Fruit fly (Drosophila melanogaster) whole organism, embryonic: ENCODE results near the gene CG5793.
A peak's percentile ranks its signal among the peaks of the same experiment; 100 is the strongest.

Source experiments
- Adf1 ChIP-seq: fragments of 200-800 bp; sonication (Bioruptor generic); IDR thresholded peaks from 2 replicates; pipeline ENCODE4 v1.3.6; 2022; ENCODE audit warnings: missing biosample characterization, missing genetic modification characterization
- Atf6 ChIP-seq: fragments of 200-800 bp; sonication (Bioruptor generic); IDR thresholded peaks from 2 replicates; pipeline ENCODE4 v1.3.6; 2022; ENCODE audit warnings: missing biosample characterization, missing genetic modification characterization
- CG10267 ChIP-seq: fragments of 200-800 bp; sonication (Bioruptor generic); optimal IDR thresholded peaks from 2 replicates; lab custom pipeline; 2018; ENCODE audit warnings: missing biosample characterization, mild to moderate bottlenecking, missing genetic modification characterization, moderate library complexity
- CG10321 ChIP-seq: fragments of 200-800 bp; sonication (Bioruptor generic); IDR thresholded peaks from 2 replicates; pipeline ENCODE4 v1.3.6; 2022; ENCODE audit warnings: missing biosample characterization, missing genetic modification characterization
- CG10654 ChIP-seq: fragments of 200-800 bp; sonication (Bioruptor generic); optimal IDR thresholded peaks from 2 replicates; lab custom pipeline; 2016; ENCODE audit warnings: missing biosample characterization, missing genetic modification characterization
- CG1233 ChIP-seq: fragments of 200-800 bp; sonication (Bioruptor generic); optimal IDR thresholded peaks from 4 replicates; lab custom pipeline; 2018; ENCODE audit warnings: missing biosample characterization, mild to moderate bottlenecking, missing genetic modification characterization
- CG15514 ChIP-seq: fragments of 200-800 bp; sonication (Bioruptor generic); optimal IDR thresholded peaks from 3 replicates; lab custom pipeline; 2017; ENCODE audit warnings: missing biosample characterization, missing genetic modification characterization, mild to moderate bottlenecking, moderate library complexity, missing genetic modification reagents
- CG17186 ChIP-seq: fragments of 200-800 bp; sonication (Bioruptor generic); optimal IDR thresholded peaks from 3 replicates; lab custom pipeline; 2017; ENCODE audit warnings: missing biosample characterization, missing genetic modification reagents, missing genetic modification characterization
- CG17328 ChIP-seq: fragments of 200-800 bp; sonication (Bioruptor generic); IDR thresholded peaks from 2 replicates; pipeline ENCODE4 v1.3.6; 2022; ENCODE audit warnings: missing biosample characterization, missing genetic modification characterization
- CG17359 ChIP-seq: fragments of 200-800 bp; sonication (Bioruptor generic); optimal IDR thresholded peaks from 3 replicates; lab custom pipeline; 2018; ENCODE audit warnings: missing biosample characterization, mild to moderate bottlenecking, missing genetic modification characterization, moderate library complexity
- CG17568 ChIP-seq: fragments of 200-800 bp; sonication (Bioruptor generic); optimal IDR thresholded peaks from 2 replicates; lab custom pipeline; 2018; ENCODE audit warnings: missing biosample characterization, mild to moderate bottlenecking, missing genetic modification characterization, moderate library complexity
- CG17802 ChIP-seq: fragments of 200-800 bp; sonication (Bioruptor generic); optimal IDR thresholded peaks from 2 replicates; lab custom pipeline; 2018; ENCODE audit warnings: missing biosample characterization, mild to moderate bottlenecking, missing genetic modification characterization, moderate library complexity
- CG18476 ChIP-seq: fragments of 200-800 bp; sonication (Bioruptor generic); optimal IDR thresholded peaks from 2 replicates; lab custom pipeline; 2016; ENCODE audit warnings: missing biosample characterization, mild to moderate bottlenecking, missing genetic modification characterization
- CG18619 ChIP-seq: fragments of 200-800 bp; sonication (Bioruptor generic); optimal IDR thresholded peaks from 3 replicates; lab custom pipeline; 2017; ENCODE audit warnings: missing biosample characterization, mild to moderate bottlenecking, missing genetic modification characterization
- CG32772 ChIP-seq: fragments of 200-800 bp; sonication (Bioruptor generic); IDR thresholded peaks from 2 replicates; pipeline ENCODE4 v1.3.6; 2022; ENCODE audit warnings: missing biosample characterization, missing genetic modification characterization
- CG34376 ChIP-seq: fragments of 200-800 bp; sonication (Bioruptor generic); optimal IDR thresholded peaks from 2 replicates; lab custom pipeline; 2018; ENCODE audit warnings: missing biosample characterization, mild to moderate bottlenecking, missing genetic modification characterization
- CG4854 ChIP-seq: fragments of 200-800 bp; sonication (Bioruptor generic); optimal IDR thresholded peaks from 2 replicates; lab custom pipeline; 2016; ENCODE audit warnings: missing biosample characterization, missing genetic modification characterization, inconsistent platforms
- CG5245 ChIP-seq: fragments of 200-800 bp; sonication (Bioruptor generic); optimal IDR thresholded peaks from 3 replicates; lab custom pipeline; 2016; ENCODE audit warnings: missing biosample characterization, missing genetic modification characterization
- CG7271 ChIP-seq: fragments of 200-800 bp; sonication (Bioruptor generic); optimal IDR thresholded peaks from 2 replicates; lab custom pipeline; 2018; ENCODE audit warnings: missing biosample characterization, mild to moderate bottlenecking, missing genetic modification characterization, moderate library complexity
- Deaf1 ChIP-seq: fragments of 200-800 bp; optimal IDR thresholded peaks from 3 replicates; lab custom pipeline; 2019; ENCODE audit warnings: missing biosample characterization, mild to moderate bottlenecking, missing genetic modification characterization, moderate library complexity
- Ets65A ChIP-seq: fragments of 200-800 bp; sonication (Bioruptor generic); peaks from one replicate; lab custom pipeline; 2016; ENCODE audit warnings: missing biosample characterization, missing genetic modification characterization
- Fer3 ChIP-seq: fragments of 200-800 bp; sonication (Bioruptor generic); optimal IDR thresholded peaks from 2 replicates; lab custom pipeline; 2018; ENCODE audit warnings: missing biosample characterization, mild to moderate bottlenecking, missing genetic modification characterization, moderate library complexity
- Hmx ChIP-seq: fragments of 200-800 bp; sonication (Bioruptor generic); optimal IDR thresholded peaks from 2 replicates; lab custom pipeline; 2016; ENCODE audit warnings: missing biosample characterization, missing genetic modification characterization
- Kr ChIP-seq: fragments of 200-800 bp; sonication (Bioruptor generic); optimal IDR thresholded peaks from 2 replicates; lab custom pipeline; 2017; ENCODE audit warnings: missing biosample characterization, mild to moderate bottlenecking, missing genetic modification characterization
- NK7.1 ChIP-seq: fragments of 200-800 bp; sonication (Bioruptor generic); optimal IDR thresholded peaks from 3 replicates; lab custom pipeline; 2016; ENCODE audit warnings: missing biosample characterization, missing genetic modification characterization
- NfI ChIP-seq: fragments of 200-800 bp; sonication (Bioruptor generic); optimal IDR thresholded peaks from 3 replicates; lab custom pipeline; 2018; ENCODE audit warnings: missing biosample characterization, mild to moderate bottlenecking, missing genetic modification characterization, moderate library complexity
- Oaz ChIP-seq: fragments of 200-800 bp; sonication (Bioruptor generic); IDR thresholded peaks from 2 replicates; pipeline ENCODE4 v1.3.6; 2022; ENCODE audit warnings: missing biosample characterization, missing genetic modification characterization
- Optix ChIP-seq: fragments of 200-800 bp; sonication (Bioruptor generic); IDR thresholded peaks from 3 replicates; pipeline ENCODE4 v1.3.6; 2022; ENCODE audit warnings: missing biosample characterization, missing genetic modification characterization
- Ptx1 ChIP-seq: fragments of 200-800 bp; sonication (Bioruptor generic); IDR thresholded peaks from 2 replicates; pipeline ENCODE4 v1.3.6; 2022; ENCODE audit warnings: missing biosample characterization, missing genetic modification characterization
- Stat92E ChIP-seq, 3 experiments: fragments of >200 bp in 2 of 3; fragments of 200-800 bp in 1 of 3; sonication (Bioruptor generic) in 1 of 3; optimal IDR thresholded peaks; 2 replicates each; lab custom pipeline; 2017 to 2019; ENCODE audit warnings: missing biosample characterization in 3 of 3, missing genetic modification characterization in 3 of 3, mild to moderate bottlenecking in 1 of 3, moderate library complexity in 1 of 3
- TFAM ChIP-seq: fragments of 200-800 bp; sonication (Bioruptor generic); optimal IDR thresholded peaks from 2 replicates; lab custom pipeline; 2017; ENCODE audit warnings: missing biosample characterization, missing genetic modification characterization, inconsistent platforms
- crol ChIP-seq: fragments of 200-800 bp; sonication (Bioruptor generic); IDR thresholded peaks from 2 replicates; pipeline ENCODE4 v1.3.6; 2022; ENCODE audit warnings: missing biosample characterization, missing genetic modification characterization
- crp ChIP-seq, 2 experiments: fragments of 200-800 bp; sonication (Bioruptor generic); optimal IDR thresholded peaks; 2 replicates in 1 of 2; 3 replicates in 1 of 2; lab custom pipeline; 2017; ENCODE audit warnings: missing biosample characterization in 2 of 2, missing genetic modification characterization in 2 of 2, mild to moderate bottlenecking in 1 of 2, moderate library complexity in 1 of 2
- dimm ChIP-seq: fragments of 200-800 bp; sonication (Bioruptor generic); IDR thresholded peaks from 2 replicates; pipeline ENCODE4 v1.3.6; 2022; ENCODE audit warnings: missing biosample characterization, missing genetic modification characterization
- gem ChIP-seq: fragments of 200-800 bp; sonication (Bioruptor generic); optimal IDR thresholded peaks from 2 replicates; lab custom pipeline; 2019; ENCODE audit warnings: missing biosample characterization, mild to moderate bottlenecking, missing genetic modification characterization, moderate library complexity
- klu ChIP-seq: fragments of 200-800 bp; sonication (Bioruptor generic); IDR thresholded peaks from 2 replicates; pipeline ENCODE4 v1.3.6; 2022; ENCODE audit warnings: missing biosample characterization, missing genetic modification characterization
- kni ChIP-seq: fragments of 200-800 bp; sonication (Bioruptor generic); optimal IDR thresholded peaks from 3 replicates; lab custom pipeline; 2017; ENCODE audit warnings: mild to moderate bottlenecking, missing biosample characterization, missing genetic modification reagents, missing genetic modification characterization
- lov ChIP-seq, 2 experiments: fragments of 200-800 bp in 1 of 2; fragments of >200 bp in 1 of 2; sonication (Bioruptor generic) in 1 of 2; IDR thresholded peaks in 1 of 2; optimal IDR thresholded peaks in 1 of 2; 2 replicates in 1 of 2; 3 replicates in 1 of 2; pipeline versions ENCODE4 v1.3.6 to Lab custom; 2017 to 2022; ENCODE audit warnings: missing biosample characterization in 1 of 2, missing genetic modification characterization in 1 of 2
- onecut ChIP-seq: fragments of 200-800 bp; sonication (Bioruptor generic); IDR thresholded peaks from 2 replicates; pipeline ENCODE4 v1.3.6; 2022; ENCODE audit warnings: missing biosample characterization, missing genetic modification characterization
- ro ChIP-seq: fragments of 200-800 bp; sonication (Bioruptor generic); IDR thresholded peaks from 2 replicates; pipeline ENCODE4 v1.3.6; 2022; ENCODE audit warnings: missing biosample characterization, missing genetic modification characterization
- schlank ChIP-seq: fragments of 200-800 bp; sonication (Bioruptor generic); optimal IDR thresholded peaks from 2 replicates; lab custom pipeline; 2018; ENCODE audit warnings: missing biosample characterization, mild to moderate bottlenecking, missing genetic modification characterization
- sisA ChIP-seq: fragments of 200-800 bp; sonication (Bioruptor generic); IDR thresholded peaks from 2 replicates; pipeline ENCODE4 v1.3.6; 2022; ENCODE audit warnings: missing biosample characterization, missing genetic modification characterization
- slbo ChIP-seq: fragments of 200-800 bp; sonication (Bioruptor generic); IDR thresholded peaks from 2 replicates; pipeline ENCODE4 v1.3.6; 2022; ENCODE audit warnings: missing biosample characterization, missing genetic modification characterization
- slp2 ChIP-seq: fragments of 200-800 bp; sonication (Bioruptor generic); optimal IDR thresholded peaks from 2 replicates; lab custom pipeline; 2016; ENCODE audit warnings: missing biosample characterization, missing genetic modification characterization
- tap ChIP-seq: fragments of 200-800 bp; optimal IDR thresholded peaks from 3 replicates; lab custom pipeline; 2019; ENCODE audit warnings: missing biosample characterization, mild to moderate bottlenecking, missing genetic modification characterization, moderate library complexity
- tll ChIP-seq, 2 experiments: fragments of 200-800 bp in 1 of 2; fragments of >200 bp in 1 of 2; sonication (Bioruptor generic) in 1 of 2; optimal IDR thresholded peaks; 2 replicates each; lab custom pipeline; 2017 to 2019; ENCODE audit warnings: missing biosample characterization in 2 of 2, missing genetic modification characterization in 2 of 2, mild to moderate bottlenecking in 1 of 2, moderate library complexity in 1 of 2
- unpg ChIP-seq: fragments of 200-800 bp; sonication (Bioruptor generic); optimal IDR thresholded peaks from 3 replicates; lab custom pipeline; 2018; ENCODE audit warnings: missing biosample characterization, mild to moderate bottlenecking, missing genetic modification characterization, moderate library complexity
- vvl ChIP-seq: fragments of 200-800 bp; sonication (Bioruptor generic); IDR thresholded peaks from 2 replicates; pipeline ENCODE4 v1.3.6; 2022; ENCODE audit warnings: missing biosample characterization, missing genetic modification characterization
- z ChIP-seq: fragments of 200-800 bp; sonication (Bioruptor generic); IDR thresholded peaks from 3 replicates; pipeline ENCODE4 v1.3.6; 2022; ENCODE audit warnings: missing biosample characterization, missing genetic modification characterization

The CG5793 gene

DNA sequence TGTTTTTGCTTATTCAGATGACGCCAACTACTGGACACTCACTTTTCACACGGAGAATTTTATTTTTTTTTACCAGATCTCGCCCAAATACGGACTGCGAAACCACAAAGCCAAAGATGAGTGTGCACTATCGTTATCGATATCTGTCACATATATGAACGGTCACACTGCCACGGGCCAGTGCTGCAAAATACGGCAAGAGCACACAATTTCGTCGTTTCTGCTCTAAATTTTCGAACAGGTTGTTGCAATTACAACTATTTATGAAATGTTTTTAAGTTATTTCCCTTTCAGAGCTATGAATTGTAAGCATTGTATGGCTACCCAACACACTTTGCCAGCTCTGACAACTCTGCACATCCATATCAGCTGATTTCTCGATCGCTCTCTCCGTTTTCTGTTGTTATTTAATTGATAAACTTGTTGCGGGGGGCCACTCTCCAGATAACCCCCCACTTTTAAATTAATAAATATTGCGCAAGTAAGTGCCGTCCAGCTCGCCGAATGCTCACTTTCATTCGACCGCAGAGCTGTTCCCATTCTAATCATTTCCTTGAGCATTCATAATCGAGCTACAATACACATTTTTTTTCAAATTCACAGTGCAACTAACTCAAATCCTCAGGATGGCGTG is at the start of gene CG5793, which contains the start of gene slmb (continued):
- no peak for TF ChIP-seq Hmx (GFP tag; lab: Kevin White, UChicago)
- no peak for TF ChIP-seq Deaf1 (tag; lab: Kevin White, UChicago)
- no peak for TF ChIP-seq CG17359 (tag; lab: Kevin White, UChicago)
- no peak for TF ChIP-seq CG18476 (GFP tag; lab: Kevin White, UChicago)
- no peak for TF ChIP-seq z (GFP tag; lab: Robert Waterston, UW)
- TF ChIP-seq dimm (GFP tag; lab: Robert Waterston, UW), result no peak
- TF ChIP-seq CG10654 (GFP tag; lab: Kevin White, UChicago), result peak; percentile 16
- no peak for TF ChIP-seq CG17802
- no peak for TF ChIP-seq TFAM (GFP tag; lab: Kevin White, UChicago)
- TF ChIP-seq unpg (GFP tag; lab: Kevin White, UChicago), result peak; percentile 33
- TF ChIP-seq NK7.1 (GFP tag; lab: Kevin White, UChicago), result no peak
- TF ChIP-seq klu (GFP tag; lab: Robert Waterston, UW), result no peak
- TF ChIP-seq onecut (GFP tag; lab: Robert Waterston, UW), result no peak
- no peak; the same call in 1 of the 2 replicates for TF ChIP-seq crol
- TF ChIP-seq CG17568 (GFP tag; lab: Kevin White, UChicago), result no peak
- peak; percentile 60 for TF ChIP-seq slbo
- TF ChIP-seq tap, result no peak
- TF ChIP-seq CG10267, result peak; percentile 94
- TF ChIP-seq CG34376 (GFP tag; lab: Kevin White, UChicago), result peak; percentile 91
- no peak for TF ChIP-seq lov (optimal IDR thresholded peaks at IDR 0.05; lab: Kevin White, UChicago)
- TF ChIP-seq lov (GFP tag; IDR thresholded peaks at IDR 0.05; lab: Robert Waterston, UW), result no peak
- peak; percentile 18 for TF ChIP-seq Fer3 (tag; lab: Kevin White, UChicago)
- no peak for TF ChIP-seq Kr (GFP tag; lab: Kevin White, UChicago)
- peak; percentile 68 for TF ChIP-seq CG15514 (GFP tag; lab: Kevin White, UChicago)
- no peak for TF ChIP-seq ro (GFP tag; lab: Robert Waterston, UW)
- TF ChIP-seq kni (GFP tag; lab: Kevin White, UChicago), result peak; percentile 45
- no peak for TF ChIP-seq CG7271 (tag; lab: Kevin White, UChicago)
- TF ChIP-seq CG17186 (GFP tag; lab: Kevin White, UChicago), result peak; percentile 68
- TF ChIP-seq sisA (GFP tag; lab: Robert Waterston, UW), result no peak
- TF ChIP-seq Adf1 (GFP tag; lab: Robert Waterston, UW), result no peak
- TF ChIP-seq Ptx1, result 0 out of 2 replicates have a peak, but pooled peaks have one; percentile 26
- TF ChIP-seq CG10321 (GFP tag; lab: Robert Waterston, UW), result no peak
- no peak for TF ChIP-seq Oaz (GFP tag; lab: Robert Waterston, UW)
- TF ChIP-seq CG17328 (GFP tag; lab: Robert Waterston, UW), result 0 out of 2 replicates have a peak, but pooled peaks have one; percentile 37
- TF ChIP-seq crp (GFP tag; optimal IDR thresholded peaks at IDR 0.05; lab: Kevin White, UChicago), result peak; percentile 44 to 92
- TF ChIP-seq Ets65A, result peak; percentile 93
- TF ChIP-seq Atf6, result no peak
- TF ChIP-seq NfI, result peak; percentile 39
- TF ChIP-seq CG1233 (GFP tag; lab: Kevin White, UChicago), result peak; percentile 36
- no peak for TF ChIP-seq Stat92E (GFP tag; optimal IDR thresholded peaks at IDR 0.05; lab: Kevin White, UChicago)
- TF ChIP-seq schlank (tag; lab: Kevin White, UChicago), result no peak
- TF ChIP-seq vvl (GFP tag; lab: Robert Waterston, UW), result peak; percentile 41
- no peak for TF ChIP-seq tll (GFP tag; optimal IDR thresholded peaks at IDR 0.05; lab: Kevin White, UChicago)
- no peak for TF ChIP-seq CG32772 (GFP tag; lab: Robert Waterston, UW)
- no peak for TF ChIP-seq gem (tag; lab: Kevin White, UChicago)
- TF ChIP-seq CG4854, result no peak
- no peak for TF ChIP-seq Optix (GFP tag; lab: Robert Waterston, UW)
- no peak for TF ChIP-seq CG18619
- no peak for TF ChIP-seq slp2 (GFP tag; lab: Kevin White, UChicago)
- TF ChIP-seq CG5245 (GFP tag; lab: Kevin White, UChicago), result peak; percentile 19
